Fruit fly (Drosophila melanogaster) whole organism, prepupa: ENCODE measurements around the gene Syx5.

Experiments used
- Blimp-1 ChIP-seq: fragments of 200-800 bp; sonication (Bioruptor generic); optimal IDR thresholded peaks from 3 replicates; lab custom pipeline; 2017; ENCODE audit warnings: missing biosample characterization, missing genetic modification characterization, mild to moderate bottlenecking, moderate library complexity, missing genetic modification reagents
- CG10631 ChIP-seq: fragments of 200-800 bp; sonication (Bioruptor generic); optimal IDR thresholded peaks from 2 replicates; lab custom pipeline; 2016; ENCODE audit warnings: missing biosample characterization, missing genetic modification characterization
- CG10669 ChIP-seq: fragments of 200-800 bp; sonication (Bioruptor generic); optimal IDR thresholded peaks from 3 replicates; lab custom pipeline; 2018; ENCODE audit warnings: missing biosample characterization, mild to moderate bottlenecking, missing genetic modification characterization, moderate library complexity
- CG11762 ChIP-seq: fragments of 200-800 bp; sonication (Bioruptor generic); optimal IDR thresholded peaks from 3 replicates; lab custom pipeline; 2016; ENCODE audit warnings: missing biosample characterization, missing genetic modification characterization; ENCODE audit not compliant: insufficient read depth
- CG11902 ChIP-seq: fragments of 200-800 bp; sonication (Bioruptor generic); optimal IDR thresholded peaks from 3 replicates; lab custom pipeline; 2016; ENCODE audit warnings: missing biosample characterization, missing genetic modification characterization
- CG15336 ChIP-seq: fragments of 200-800 bp; sonication (Bioruptor generic); IDR thresholded peaks from 2 replicates; pipeline ENCODE4 v1.3.6; 2022; ENCODE audit warnings: missing biosample characterization, missing genetic modification characterization
- CG1621 ChIP-seq: fragments of 200-800 bp; sonication (Bioruptor generic); optimal IDR thresholded peaks from 3 replicates; lab custom pipeline; 2018; ENCODE audit warnings: missing biosample characterization, mild to moderate bottlenecking, missing genetic modification characterization
- CG3032 ChIP-seq: fragments of 200-800 bp; optimal IDR thresholded peaks from 2 replicates; lab custom pipeline; 2019; ENCODE audit warnings: missing biosample characterization, mild to moderate bottlenecking, missing genetic modification characterization, moderate library complexity
- CG31627 ChIP-seq: fragments of 200-800 bp; sonication (Bioruptor generic); optimal IDR thresholded peaks from 3 replicates; lab custom pipeline; 2016; ENCODE audit warnings: missing biosample characterization, missing genetic modification characterization
- CG32006 ChIP-seq: fragments of 200-800 bp; sonication (Bioruptor generic); optimal IDR thresholded peaks from 3 replicates; lab custom pipeline; 2017; ENCODE audit warnings: missing biosample characterization, mild to moderate bottlenecking, missing genetic modification characterization
- CG34406 ChIP-seq: fragments of 200-800 bp; sonication (Bioruptor generic); optimal IDR thresholded peaks from 3 replicates; lab custom pipeline; 2016; ENCODE audit warnings: missing biosample characterization, missing genetic modification characterization
- CG4318 ChIP-seq: fragments of 200-800 bp; sonication (Bioruptor generic); optimal IDR thresholded peaks from 3 replicates; lab custom pipeline; 2017; ENCODE audit warnings: missing biosample characterization, mild to moderate bottlenecking, missing genetic modification characterization
- CG6276 ChIP-seq: fragments of 200-800 bp; sonication (Bioruptor generic); optimal IDR thresholded peaks from 2 replicates; lab custom pipeline; 2017; ENCODE audit warnings: missing biosample characterization, mild to moderate bottlenecking, missing genetic modification characterization
- CG6808 ChIP-seq: fragments of 200-800 bp; sonication (Bioruptor generic); optimal IDR thresholded peaks from 3 replicates; lab custom pipeline; 2017; ENCODE audit warnings: missing biosample characterization, missing genetic modification characterization, mild to moderate bottlenecking, moderate library complexity, missing genetic modification reagents
- CG8119 ChIP-seq: fragments of 200-800 bp; sonication (Bioruptor generic); IDR thresholded peaks from 3 replicates; pipeline ENCODE4 v1.3.6; 2022; ENCODE audit warnings: missing biosample characterization, missing genetic modification characterization
- CG8319 ChIP-seq: fragments of 200-800 bp; sonication (Bioruptor generic); optimal IDR thresholded peaks from 3 replicates; lab custom pipeline; 2016; ENCODE audit warnings: missing biosample characterization, missing genetic modification characterization
- Eip75B ChIP-seq: fragments of 200-800 bp; sonication (Bioruptor generic); optimal IDR thresholded peaks from 3 replicates; lab custom pipeline; 2016; ENCODE audit warnings: missing biosample characterization, missing genetic modification characterization
- Eip78C ChIP-seq: fragments of 200-800 bp; sonication (Bioruptor generic); peaks from one replicate; lab custom pipeline; 2016; ENCODE audit warnings: missing biosample characterization, missing genetic modification characterization
- Ets21C ChIP-seq: fragments of 200-800 bp; sonication (Bioruptor generic); optimal IDR thresholded peaks from 3 replicates; lab custom pipeline; 2016; ENCODE audit warnings: missing biosample characterization, missing genetic modification characterization
- Gug ChIP-seq: fragments of 200-800 bp; sonication (Bioruptor generic); IDR thresholded peaks from 2 replicates; pipeline ENCODE4 v1.3.6; 2022; ENCODE audit warnings: missing biosample characterization, missing genetic modification characterization
- Hr38 ChIP-seq: sonication (Bioruptor generic); optimal IDR thresholded peaks from 2 replicates; lab custom pipeline; 2016; ENCODE audit warnings: missing biosample characterization, missing genetic modification characterization
- Hr4 ChIP-seq: fragments of 200-800 bp; sonication (Bioruptor generic); optimal IDR thresholded peaks from 3 replicates; lab custom pipeline; 2016; ENCODE audit warnings: missing biosample characterization, missing genetic modification characterization
- Lpt ChIP-seq: fragments of 200-800 bp; sonication (Bioruptor generic); optimal IDR thresholded peaks from 3 replicates; lab custom pipeline; 2016; ENCODE audit warnings: missing biosample characterization, missing genetic modification characterization
- Met ChIP-seq: fragments of 200-800 bp; sonication (Bioruptor generic); optimal IDR thresholded peaks from 3 replicates; lab custom pipeline; 2016; ENCODE audit warnings: missing biosample characterization, missing genetic modification characterization
- Smox ChIP-seq: fragments of 200-800 bp; sonication (Bioruptor generic); optimal IDR thresholded peaks from 3 replicates; lab custom pipeline; 2016; ENCODE audit warnings: missing biosample characterization, missing genetic modification characterization
- Sox102F ChIP-seq: fragments of 200-800 bp; sonication (Bioruptor generic); optimal IDR thresholded peaks from 2 replicates; lab custom pipeline; 2016; ENCODE audit warnings: missing biosample characterization, mild to moderate bottlenecking, missing genetic modification characterization
- Sox14 ChIP-seq: fragments of 200-800 bp; sonication (Bioruptor generic); optimal IDR thresholded peaks from 3 replicates; lab custom pipeline; 2016; ENCODE audit warnings: missing biosample characterization, missing genetic modification characterization
- Sox15 ChIP-seq: fragments of 200-800 bp; sonication (Bioruptor generic); optimal IDR thresholded peaks from 3 replicates; lab custom pipeline; 2016; ENCODE audit warnings: missing biosample characterization, missing genetic modification characterization
- achi ChIP-seq: fragments of 200-800 bp; sonication (Bioruptor generic); optimal IDR thresholded peaks from 3 replicates; lab custom pipeline; 2016; ENCODE audit warnings: missing biosample characterization, missing genetic modification characterization
- dac ChIP-seq: fragments of 200-800 bp; sonication (Bioruptor generic); optimal IDR thresholded peaks from 2 replicates; lab custom pipeline; 2017; ENCODE audit warnings: missing biosample characterization, mild to moderate bottlenecking, missing genetic modification characterization
- eg ChIP-seq: fragments of 200-800 bp; sonication (Bioruptor generic); IDR thresholded peaks from 3 replicates; pipeline ENCODE4 v1.3.6; 2022; ENCODE audit warnings: missing biosample characterization, missing genetic modification characterization
- esn ChIP-seq: fragments of 200-800 bp; sonication (Bioruptor generic); optimal IDR thresholded peaks from 2 replicates; lab custom pipeline; 2016; ENCODE audit warnings: missing biosample characterization, mild to moderate bottlenecking, missing genetic modification characterization, moderate library complexity
- fd85E ChIP-seq: fragments of 200-800 bp; sonication (Bioruptor generic); optimal IDR thresholded peaks from 3 replicates; lab custom pipeline; 2016; ENCODE audit warnings: missing biosample characterization, missing genetic modification characterization
- lz ChIP-seq: fragments of 200-800 bp; sonication (Bioruptor generic); optimal IDR thresholded peaks from 3 replicates; lab custom pipeline; 2016; ENCODE audit warnings: missing biosample characterization, missing genetic modification characterization
- pdm3 ChIP-seq: fragments of 200-800 bp; sonication (Bioruptor generic); optimal IDR thresholded peaks from 3 replicates; lab custom pipeline; 2016; ENCODE audit warnings: missing biosample characterization, missing genetic modification characterization
- spab ChIP-seq: fragments of 200-800 bp; sonication (Bioruptor generic); optimal IDR thresholded peaks from 2 replicates; lab custom pipeline; 2017; ENCODE audit warnings: missing biosample characterization, mild to moderate bottlenecking, missing genetic modification characterization, missing genetic modification reagents
- ss ChIP-seq, 2 experiments: fragments of 200-800 bp; sonication (Bioruptor generic); optimal IDR thresholded peaks; 2 replicates in 1 of 2; 3 replicates in 1 of 2; lab custom pipeline; 2017 to 2018; ENCODE audit warnings: mild to moderate bottlenecking in 2 of 2, missing biosample characterization in 2 of 2, missing genetic modification characterization in 2 of 2, moderate library complexity in 1 of 2
- svp ChIP-seq: fragments of 200-800 bp; sonication (Bioruptor generic); peaks from one replicate; lab custom pipeline; 2016; ENCODE audit warnings: missing biosample characterization, missing genetic modification characterization
- vri ChIP-seq: fragments of 200-800 bp; sonication (Bioruptor generic); optimal IDR thresholded peaks from 3 replicates; lab custom pipeline; 2016; ENCODE audit warnings: missing biosample characterization, mild to moderate bottlenecking, missing genetic modification characterization

Syx5 gene

DNA sequence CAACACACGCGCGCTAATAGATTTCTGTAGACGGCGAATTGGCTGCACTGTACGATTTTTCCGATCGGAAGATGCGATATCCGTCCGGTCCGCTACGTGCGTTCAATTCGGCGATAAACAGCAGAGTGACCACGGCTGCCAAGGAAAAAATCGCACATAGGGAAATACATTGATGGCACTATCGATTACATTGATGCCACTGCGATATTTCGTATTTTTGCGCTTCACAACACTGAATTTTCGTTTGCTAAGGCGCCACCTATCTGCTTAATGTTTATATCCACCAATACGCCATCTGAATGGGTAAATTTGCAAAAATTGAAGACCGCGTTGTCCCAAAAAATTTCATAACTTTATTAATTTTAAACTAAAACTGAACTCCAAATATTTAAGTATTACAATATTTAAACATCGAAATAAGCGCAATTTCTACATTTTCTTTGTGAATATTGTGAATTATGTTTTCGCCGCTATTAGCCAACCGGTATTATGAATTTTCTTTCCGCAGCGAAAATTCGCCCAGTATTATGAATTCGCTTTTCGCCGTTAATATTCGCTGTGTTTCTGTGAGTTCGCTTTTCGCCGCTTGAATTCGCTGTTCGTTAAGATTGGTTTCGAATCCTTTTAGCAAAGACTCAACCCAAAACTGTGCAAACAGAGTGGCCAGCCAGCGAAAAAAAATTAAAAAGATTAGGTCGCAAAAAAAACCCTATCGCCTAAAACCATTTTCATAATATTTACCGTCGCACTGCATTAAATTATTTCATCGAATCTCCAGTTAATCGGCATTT is 19.3 kb upstream of the Syx5 start, which contains the start of the genes crp and pkaap (continued):
- TF ChIP-seq CG6808 (GFP tag; lab: Kevin White, UChicago) = peak; percentile 17
- no peak for TF ChIP-seq Hr38 (GFP tag; lab: Kevin White, UChicago)
- TF ChIP-seq Eip78C (GFP tag; lab: Kevin White, UChicago) = peak; percentile 80
- TF ChIP-seq Hr4 (GFP tag; lab: Kevin White, UChicago) = peak; percentile 49
- peak; percentile 60 for TF ChIP-seq Eip75B (GFP tag; lab: Kevin White, UChicago)
- peak; percentile 28 for TF ChIP-seq CG32006 (GFP tag; lab: Kevin White, UChicago)
- TF ChIP-seq lz (GFP tag; lab: Kevin White, UChicago) = peak; percentile 79
- TF ChIP-seq ss (GFP tag; optimal IDR thresholded peaks at IDR 0.05; lab: Kevin White, UChicago) = peak; percentile 37 to 57
- TF ChIP-seq CG6276 = no peak
- peak; percentile 60 for TF ChIP-seq Ets21C (GFP tag; lab: Kevin White, UChicago)
- peak; percentile 21 for TF ChIP-seq CG3032
- TF ChIP-seq CG4318 = no peak
- peak; percentile 65 for TF ChIP-seq CG1621 (tag; lab: Kevin White, UChicago)
- no peak for TF ChIP-seq eg
- TF ChIP-seq spab (GFP tag; lab: Kevin White, UChicago) = no peak
- TF ChIP-seq CG8319 (GFP tag; lab: Kevin White, UChicago) = peak; percentile 25
- no peak for TF ChIP-seq svp (GFP tag; lab: Kevin White, UChicago)
- TF ChIP-seq Met = peak; percentile 74
- no peak for TF ChIP-seq CG34406 (GFP tag; lab: Kevin White, UChicago)
- TF ChIP-seq Smox = peak; percentile 77
- TF ChIP-seq CG15336 = no peak
- peak; percentile 77 for TF ChIP-seq pdm3 (GFP tag; lab: Kevin White, UChicago)
- peak; percentile 62 for TF ChIP-seq Sox14 (GFP tag; lab: Kevin White, UChicago)
- TF ChIP-seq Lpt (GFP tag; lab: Kevin White, UChicago) = no peak
- no peak for TF ChIP-seq Gug (GFP tag; lab: Robert Waterston, UW)
- TF ChIP-seq esn (GFP tag; lab: Kevin White, UChicago) = peak; percentile 76
- peak; percentile 48 for TF ChIP-seq fd85E (GFP tag; lab: Kevin White, UChicago)
- no peak for TF ChIP-seq CG11762 (GFP tag; lab: Kevin White, UChicago)
- no peak for TF ChIP-seq CG8119 (GFP tag; lab: Robert Waterston, UW)

DNA sequence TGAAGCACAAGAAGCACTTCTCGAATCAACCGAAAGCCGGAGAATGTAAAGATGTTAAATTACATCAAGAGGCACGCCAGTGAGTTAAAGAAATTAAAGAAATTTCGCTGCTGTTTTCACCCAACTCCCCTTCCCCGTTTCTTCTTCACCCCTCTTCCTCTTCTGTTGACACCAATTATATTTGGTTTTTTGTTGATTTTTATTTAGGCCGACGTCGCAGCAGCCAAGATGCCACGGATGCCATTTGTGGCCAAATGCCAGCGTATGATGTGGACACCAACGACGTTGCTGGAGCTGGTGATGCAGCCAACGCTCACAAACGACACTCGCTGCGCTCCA is 18.8 kb upstream of the Syx5 start:
- TF ChIP-seq Gug (GFP tag; lab: Robert Waterston, UW) = no peak
- no peak for TF ChIP-seq svp (GFP tag; lab: Kevin White, UChicago)
- TF ChIP-seq spab (GFP tag; lab: Kevin White, UChicago) = no peak
- TF ChIP-seq CG6808 (GFP tag; lab: Kevin White, UChicago) = no peak
- no peak for TF ChIP-seq CG11902 (GFP tag; lab: Kevin White, UChicago)
- TF ChIP-seq CG11762 (GFP tag; lab: Kevin White, UChicago) = no peak
- no peak for TF ChIP-seq CG3032
- no peak for TF ChIP-seq Sox15 (GFP tag; lab: Kevin White, UChicago)
- TF ChIP-seq Blimp-1 = no peak
- no peak for TF ChIP-seq Sox14 (GFP tag; lab: Kevin White, UChicago)
- TF ChIP-seq Smox = no peak
- TF ChIP-seq achi = no peak
- TF ChIP-seq CG6276 = no peak
- TF ChIP-seq vri (GFP tag; lab: Kevin White, UChicago) = no peak
- no peak for TF ChIP-seq CG10631 (GFP tag; lab: Kevin White, UChicago)
- no peak for TF ChIP-seq Lpt (GFP tag; lab: Kevin White, UChicago)
- no peak for TF ChIP-seq pdm3 (GFP tag; lab: Kevin White, UChicago)
- TF ChIP-seq CG10669 (GFP tag; lab: Kevin White, UChicago) = no peak

DNA sequence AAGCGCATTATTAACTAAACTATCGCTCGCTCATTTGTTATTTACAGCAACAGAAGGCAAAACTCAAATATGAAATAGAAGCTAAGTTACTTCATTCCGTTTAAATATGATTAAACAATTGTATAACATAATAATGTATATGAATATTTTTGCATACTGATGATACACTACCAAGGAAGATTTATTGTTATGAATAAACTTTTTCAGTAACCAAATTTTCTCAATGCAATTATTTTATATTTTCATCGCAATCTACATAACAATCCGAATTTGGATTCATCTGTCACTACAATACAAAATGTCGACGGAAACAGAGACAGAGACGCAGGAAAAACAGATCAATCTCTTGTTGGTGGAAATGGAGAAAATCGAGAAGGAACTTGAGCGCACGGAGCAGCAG is 16.2 kb upstream of the Syx5 start, which contains the start of gene CG17329:
Gene CG17329 (plus strand): TSS at position 301 of the 400 bp plus-strand sequence.
- TF ChIP-seq Sox102F (no peak), Ets21C (GFP tag; lab: Kevin White, UChicago) (no peak), pdm3 (GFP tag; lab: Kevin White, UChicago) (no peak), spab (GFP tag; lab: Kevin White, UChicago) (no peak), CG32006 (GFP tag; lab: Kevin White, UChicago) (no peak), eg (no peak), dac (GFP tag; lab: Kevin White, UChicago) (no peak), CG6808 (GFP tag; lab: Kevin White, UChicago) (no peak), Smox (no peak), Eip78C (GFP tag; lab: Kevin White, UChicago) (no peak), lz (GFP tag; lab: Kevin White, UChicago) (no peak), Eip75B (GFP tag; lab: Kevin White, UChicago) (no peak), ss (GFP tag; optimal IDR thresholded peaks at IDR 0.05; lab: Kevin White, UChicago) (no peak), Hr38 (GFP tag; lab: Kevin White, UChicago) (no peak), CG31627 (GFP tag; lab: Kevin White, UChicago) (no peak)
